Worm (Caenorhabditis elegans) whole organism, L4 larva: ENCODE measurements around the gene Y41D4B.17.

ENCODE experiments used
- F44E2.7 ChIP-seq: fragments of 200-800 bp; sonication (Bioruptor generic); IDR thresholded peaks from 2 replicates; pipeline ENCODE4 v2.1.2; 2022; ENCODE audit warnings: missing genetic modification characterization, missing compliant biosample characterization
- ama-1 ChIP-seq: fragments of 150-350 bp; optimal IDR thresholded peaks from 2 replicates; lab custom pipeline; 2014; ENCODE audit warnings: inconsistent platforms, mixed read lengths
- ceh-28 ChIP-seq: fragments of 150-350 bp; optimal IDR thresholded peaks from 2 replicates; lab custom pipeline; 2014; ENCODE audit warnings: missing biosample characterization, missing genetic modification reagents, missing genetic modification characterization
- ceh-44 ChIP-seq: fragments of 200-800 bp; sonication (Bioruptor generic); IDR thresholded peaks from 2 replicates; pipeline ENCODE4 v1.3.6; 2022; ENCODE audit warnings: missing genetic modification reagents, missing genetic modification characterization, missing compliant biosample characterization
- dpl-1 ChIP-seq: fragments of 150-350 bp; optimal IDR thresholded peaks from 2 replicates; lab custom pipeline; 2014; ENCODE audit warnings: missing biosample characterization, missing genetic modification reagents, missing genetic modification characterization
- dve-1 ChIP-seq: sonication (generic microtip); optimal IDR thresholded peaks from 2 replicates; lab custom pipeline; 2017; ENCODE audit warnings: antibody characterized with exemption, mild to moderate bottlenecking, missing genetic modification characterization, missing compliant biosample characterization; ENCODE audit not compliant: insufficient read depth
- fkh-10 ChIP-seq: fragments of 150-350 bp; optimal IDR thresholded peaks from 2 replicates; lab custom pipeline; 2014; ENCODE audit warnings: missing biosample characterization, missing genetic modification reagents, missing genetic modification characterization
- lsy-2 ChIP-seq, 2 experiments: fragments of 150-350 bp in 1 of 2; sonication (generic microtip) in 1 of 2; optimal IDR thresholded peaks; 2 replicates each; lab custom pipeline; 2014 to 2017; ENCODE audit warnings: missing biosample characterization in 2 of 2, missing genetic modification characterization in 2 of 2
- nhr-10 ChIP-seq: fragments of 150-350 bp; optimal IDR thresholded peaks from 2 replicates; lab custom pipeline; 2014; ENCODE audit warnings: missing biosample characterization, missing genetic modification characterization
- nhr-42 ChIP-seq: fragments of 200-800 bp; sonication (Bioruptor generic); IDR thresholded peaks from 2 replicates; pipeline ENCODE4 v1.3.6; 2022; ENCODE audit warnings: missing genetic modification characterization, missing compliant biosample characterization
- pha-4 ChIP-seq, 2 experiments: fragments of 150-350 bp in 1 of 2; fragments of 200-800 bp in 1 of 2; sonication (Bioruptor generic) in 1 of 2; IDR thresholded peaks in 1 of 2; optimal IDR thresholded peaks in 1 of 2; 2 replicates each; pipeline versions ENCODE4 v1.3.6 to Lab custom; 2014 to 2022; ENCODE audit warnings: missing genetic modification characterization in 2 of 2, missing genetic modification reagents in 2 of 2, missing biosample characterization in 1 of 2, missing compliant biosample characterization in 1 of 2
- snpc-4 ChIP-seq: fragments of 150-350 bp; optimal IDR thresholded peaks from 2 replicates; lab custom pipeline; 2014; ENCODE audit warnings: missing biosample characterization, missing genetic modification characterization
- spr-3 ChIP-seq: fragments of 200-800 bp; sonication (Bioruptor generic); optimal IDR thresholded peaks from 2 replicates; lab custom pipeline; 2018; ENCODE audit warnings: mild to moderate bottlenecking, missing genetic modification characterization, missing compliant biosample characterization

- TF ChIP-seq ama-1 (no peak), ceh-44 (no peak), nhr-42 (GFP tag; lab: Robert Waterston, UW) (no peak), spr-3 (GFP tag; lab: Kevin White, UChicago) (no peak), fkh-10 (GFP tag; lab: Kevin White, UChicago) (no peak), snpc-4 (tag; lab: Kevin White, UChicago) (no peak), nhr-10 (tag; lab: Kevin White, UChicago) (no peak), ceh-28 (no peak), dve-1 (tag; lab: Kevin White, UChicago) (no peak), F44E2.7 (no peak), dpl-1 (GFP tag; lab: Kevin White, UChicago) (no peak), pha-4 (GFP tag; IDR thresholded peaks at IDR 0.05; lab: Robert Waterston, UW) (no peak), pha-4 (tag; optimal IDR thresholded peaks at IDR 0.05; lab: Kevin White, UChicago) (no peak), lsy-2 (tag; optimal IDR thresholded peaks at IDR 0.05; lab: Kevin White, UChicago) (no peak)
Observed at ce11 chrIV:1522358-1522757, 37.5 kb upstream of the Y41D4B.17 start.
